Fruit fly (Drosophila melanogaster) Kc167 (cell line): ENCODE data around the gene Raf.

Experiments
- h ChIP-seq: fragments of >200 bp; optimal IDR thresholded peaks from 3 replicates; lab custom pipeline; 2018; ENCODE audit warnings: missing external identifiers
- insv ChIP-seq: fragments of >200 bp; optimal IDR thresholded peaks from 3 replicates; lab custom pipeline; 2018; ENCODE audit warnings: missing external identifiers
- psq ChIP-seq: fragments of >200 bp; optimal IDR thresholded peaks from 2 replicates; lab custom pipeline; 2017; ENCODE audit warnings: missing external identifiers
- ttk ChIP-seq: sonication (Bioruptor generic); optimal IDR thresholded peaks from 2 replicates; lab custom pipeline; 2017; ENCODE audit warnings: missing external identifiers

DNA sequence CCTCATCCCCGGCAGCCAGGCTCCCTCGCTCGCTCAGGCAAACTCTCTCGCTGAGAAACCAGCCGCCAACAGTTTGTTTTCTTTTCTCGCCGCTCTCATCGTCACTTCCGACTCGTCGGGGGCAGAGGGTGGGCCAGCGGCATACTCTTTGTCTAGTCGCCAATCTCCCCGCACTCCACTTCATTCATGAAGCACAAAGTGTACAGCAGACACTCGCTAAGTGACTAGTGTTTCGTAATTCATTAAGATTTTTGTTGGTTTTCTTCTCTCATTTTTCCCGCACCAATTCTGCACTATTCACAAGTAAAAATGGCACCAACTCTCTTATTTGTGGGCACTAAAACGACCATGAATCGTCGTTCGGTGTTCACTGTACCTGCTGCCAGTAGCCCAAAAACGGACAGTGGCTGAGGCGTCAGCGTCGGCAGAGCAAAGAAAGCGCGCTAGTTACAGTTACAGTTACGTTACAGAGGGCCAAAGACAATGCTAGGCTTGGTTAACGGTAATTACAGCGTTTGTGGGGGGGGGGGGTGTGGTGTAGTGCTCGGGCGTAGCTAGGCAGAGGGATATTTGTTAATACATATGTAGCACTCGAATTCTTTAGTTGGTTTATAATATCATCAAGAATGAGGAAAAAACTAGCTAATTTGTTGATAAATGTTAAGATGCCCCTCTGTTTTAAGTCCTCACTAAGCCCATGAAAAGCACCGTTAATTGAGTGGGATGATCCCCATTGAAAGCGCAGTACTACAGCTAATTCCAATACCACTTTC lies 2.3 kb downstream of the Raf start:
- TF ChIP-seq h = no peak
- no peak for TF ChIP-seq ttk (lab: Kevin White, UChicago)
- TF ChIP-seq insv (lab: Kevin White, UChicago) = no peak
- no peak for TF ChIP-seq psq (lab: Kevin White, UChicago)
